Worm (Caenorhabditis elegans) whole organism, L2 larva: ENCODE results near the gene clc-6.

ENCODE experiments used
- ZK546.5 ChIP-seq: sonication (generic microtip); optimal IDR thresholded peaks from 2 replicates; lab custom pipeline; 2017; ENCODE audit warnings: missing biosample characterization, missing genetic modification characterization
- lin-39 ChIP-seq: fragments of 150-350 bp; optimal IDR thresholded peaks from 2 replicates; lab custom pipeline; 2014; ENCODE audit warnings: missing biosample characterization, missing genetic modification reagents, missing genetic modification characterization
- mab-5 ChIP-seq: fragments of 150-350 bp; optimal IDR thresholded peaks from 2 replicates; lab custom pipeline; 2014; ENCODE audit warnings: missing biosample characterization, missing genetic modification characterization
- nhr-12 ChIP-seq: fragments of 150-350 bp; optimal IDR thresholded peaks from 2 replicates; lab custom pipeline; 2014; ENCODE audit warnings: missing biosample characterization, missing genetic modification characterization
- nhr-77 ChIP-seq: fragments of 150-350 bp; optimal IDR thresholded peaks from 2 replicates; lab custom pipeline; 2014; ENCODE audit warnings: missing biosample characterization, missing genetic modification characterization
- skn-1 ChIP-seq: sonication (generic microtip); optimal IDR thresholded peaks from 2 replicates; lab custom pipeline; 2017; ENCODE audit warnings: missing biosample characterization, missing genetic modification characterization
- unc-62 ChIP-seq: fragments of 150-350 bp; optimal IDR thresholded peaks from 2 replicates; lab custom pipeline; 2014; ENCODE audit warnings: missing biosample characterization, missing genetic modification reagents, missing genetic modification characterization
- ztf-11 ChIP-seq: sonication (generic microtip); optimal IDR thresholded peaks from 2 replicates; lab custom pipeline; 2017; ENCODE audit warnings: missing biosample characterization, missing genetic modification characterization

- TF ChIP-seq nhr-12 (no peak), ztf-11 (tag; lab: Kevin White, UChicago) (no peak), mab-5 (tag; lab: Kevin White, UChicago) (no peak), nhr-77 (tag; lab: Kevin White, UChicago) (no peak), unc-62 (GFP tag; lab: Kevin White, UChicago) (no peak), skn-1 (tag; lab: Kevin White, UChicago) (no peak), lin-39 (tag; lab: Kevin White, UChicago) (no peak), ZK546.5 (tag; lab: Kevin White, UChicago) (no peak)
Observed at ce11 chrV:11198094-11198493, 2.1 kb upstream of the clc-6 start.
